Fruit fly (Drosophila melanogaster) whole organism, pupa: Measurements from ENCODE around the gene CG14062.

Experiments
- CG10348 ChIP-seq: fragments of 200-800 bp; sonication (Bioruptor generic); IDR thresholded peaks from 2 replicates; pipeline ENCODE4 v1.3.6; 2022; ENCODE audit warnings: missing biosample characterization, missing genetic modification characterization
- CG12605 ChIP-seq: fragments of 200-800 bp; sonication (Bioruptor generic); IDR thresholded peaks from 2 replicates; pipeline ENCODE4 v1.3.6; 2022; ENCODE audit warnings: missing biosample characterization, missing genetic modification characterization
- CG17806 ChIP-seq: fragments of 200-800 bp; sonication (Bioruptor generic); optimal IDR thresholded peaks from 2 replicates; lab custom pipeline; 2018; ENCODE audit warnings: missing biosample characterization, mild to moderate bottlenecking, missing genetic modification characterization, moderate library complexity
- CG32121 ChIP-seq: fragments of 200-800 bp; sonication (Bioruptor generic); IDR thresholded peaks from 2 replicates; pipeline ENCODE4 v1.3.6; 2022; ENCODE audit warnings: missing biosample characterization, missing genetic modification characterization
- CG34367 ChIP-seq: fragments of 200-800 bp; sonication (Bioruptor generic); optimal IDR thresholded peaks from 2 replicates; lab custom pipeline; 2018; ENCODE audit warnings: missing biosample characterization, mild to moderate bottlenecking, missing genetic modification characterization
- CG8301 ChIP-seq: fragments of 200-800 bp; sonication (Bioruptor generic); optimal IDR thresholded peaks from 2 replicates; lab custom pipeline; 2018; ENCODE audit warnings: missing biosample characterization, mild to moderate bottlenecking, missing genetic modification characterization
- CG9948 ChIP-seq: fragments of 200-800 bp; sonication (Bioruptor generic); optimal IDR thresholded peaks from 2 replicates; lab custom pipeline; 2018; ENCODE audit warnings: missing biosample characterization, mild to moderate bottlenecking, missing genetic modification characterization, moderate library complexity
- D1 ChIP-seq: fragments of 200-800 bp; sonication (Bioruptor generic); optimal IDR thresholded peaks from 2 replicates; lab custom pipeline; 2018; ENCODE audit warnings: missing biosample characterization, mild to moderate bottlenecking, missing genetic modification characterization, moderate library complexity
- EcR ChIP-seq: fragments of 200-800 bp; sonication (Bioruptor generic); optimal IDR thresholded peaks from 3 replicates; lab custom pipeline; 2019; ENCODE audit warnings: missing biosample characterization, missing genetic modification characterization, mild to moderate bottlenecking, moderate library complexity, missing genetic modification reagents
- Pif1B ChIP-seq: fragments of 200-800 bp; sonication (Bioruptor generic); optimal IDR thresholded peaks from 3 replicates; lab custom pipeline; 2016; ENCODE audit warnings: missing biosample characterization, missing genetic modification characterization
- fd96Ca ChIP-seq: fragments of 200-800 bp; sonication (Bioruptor generic); IDR thresholded peaks from 3 replicates; pipeline ENCODE4 v1.3.6; 2022; ENCODE audit warnings: missing biosample characterization, missing genetic modification characterization
- rn ChIP-seq: fragments of 200-800 bp; sonication (Bioruptor generic); IDR thresholded peaks from 2 replicates; pipeline ENCODE4 v1.3.6; 2022; ENCODE audit warnings: missing biosample characterization, missing genetic modification characterization

DNA sequence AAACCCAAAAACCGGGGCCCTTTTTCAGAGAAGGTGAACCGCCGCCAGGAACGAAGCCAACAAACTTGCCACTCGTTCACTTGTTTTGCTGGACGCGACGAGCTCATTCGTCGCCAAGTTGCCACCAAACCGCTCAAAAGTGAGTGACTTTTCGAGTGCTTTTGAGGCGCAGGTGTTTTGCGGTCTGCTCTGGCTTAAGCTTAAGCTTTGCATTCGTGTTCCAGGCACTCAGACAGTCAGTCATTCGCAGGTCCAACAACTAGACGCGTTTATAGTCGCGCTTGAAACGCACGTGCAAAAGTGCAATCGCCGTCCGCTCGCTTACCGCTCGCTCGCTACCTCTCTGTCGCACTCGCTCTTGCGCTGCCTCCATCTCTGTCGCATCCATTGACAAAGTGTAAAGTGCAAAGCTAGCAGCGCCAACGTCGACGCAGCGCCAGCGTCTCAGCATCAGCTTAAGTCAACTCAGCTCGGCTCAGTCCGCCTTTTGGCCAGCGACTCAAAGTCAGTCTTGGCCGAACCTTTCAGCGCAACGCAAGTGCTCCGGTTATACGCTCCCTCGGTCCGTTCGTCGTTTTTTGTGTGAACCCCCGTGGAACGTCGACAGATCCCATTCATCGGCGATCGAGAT lies 39.3 kb upstream of the CG14062 start:
- no peak for TF ChIP-seq rn (GFP tag; lab: Robert Waterston, UW)
- no peak for TF ChIP-seq D1 (tag; lab: Kevin White, UChicago)
- TF ChIP-seq EcR (GFP tag; lab: Kevin White, UChicago) = peak; percentile 41
- no peak for TF ChIP-seq CG8301 (tag; lab: Kevin White, UChicago)
- no peak for TF ChIP-seq CG12605 (GFP tag; lab: Robert Waterston, UW)
- no peak for TF ChIP-seq Pif1B
- no peak for TF ChIP-seq fd96Ca (GFP tag; lab: Robert Waterston, UW)
- TF ChIP-seq CG34367 (tag; lab: Kevin White, UChicago) = no peak
- TF ChIP-seq CG17806 (tag; lab: Kevin White, UChicago) = no peak
- no peak for TF ChIP-seq CG10348 (GFP tag; lab: Robert Waterston, UW)
- no peak for TF ChIP-seq CG9948 (tag; lab: Kevin White, UChicago)
- TF ChIP-seq CG32121 (GFP tag; lab: Robert Waterston, UW) = peak; percentile 47; the same call in 1 of the 2 replicates
